Worm (Caenorhabditis elegans) whole organism, mixed stage, embryonic: ENCODE results near the gene moa-1.

Source experiments
- M03D4.4 ChIP-seq: sonication (generic microtip); optimal IDR thresholded peaks from 2 replicates; lab custom pipeline; 2017; ENCODE audit warnings: mild to moderate bottlenecking, missing genetic modification characterization, missing compliant biosample characterization
- bed-3 ChIP-seq: fragments of 200-800 bp; sonication (Bioruptor generic); optimal IDR thresholded peaks from 3 replicates; lab custom pipeline; 2018; ENCODE audit warnings: mild to moderate bottlenecking, missing genetic modification characterization, moderate library complexity, missing compliant biosample characterization
- blmp-1 ChIP-seq: fragments of 150-350 bp; optimal IDR thresholded peaks from 2 replicates; lab custom pipeline; 2014; ENCODE audit warnings: missing biosample characterization, missing genetic modification characterization
- ceh-39 ChIP-seq: fragments of 150-350 bp; optimal IDR thresholded peaks from 2 replicates; lab custom pipeline; 2014; ENCODE audit warnings: missing biosample characterization, missing genetic modification characterization
- ceh-43 ChIP-seq: fragments of 200-800 bp; sonication (Bioruptor generic); optimal IDR thresholded peaks from 2 replicates; lab custom pipeline; 2018; ENCODE audit warnings: mild to moderate bottlenecking, missing genetic modification characterization, moderate library complexity, missing compliant biosample characterization
- ceh-83 ChIP-seq: fragments of 200-800 bp; sonication (Bioruptor generic); optimal IDR thresholded peaks from 2 replicates; lab custom pipeline; 2018; ENCODE audit warnings: mild to moderate bottlenecking, missing genetic modification characterization, missing compliant biosample characterization
- ces-1 ChIP-seq: fragments of 150-350 bp; optimal IDR thresholded peaks from 2 replicates; lab custom pipeline; 2014; ENCODE audit warnings: missing biosample characterization, missing genetic modification reagents, missing genetic modification characterization
- cnd-1 ChIP-seq: fragments of 200-800 bp; sonication (Bioruptor generic); optimal IDR thresholded peaks from 2 replicates; lab custom pipeline; 2018; ENCODE audit warnings: mild to moderate bottlenecking, missing genetic modification characterization, missing compliant biosample characterization
- elt-3 ChIP-seq: fragments of 150-350 bp; optimal IDR thresholded peaks from 2 replicates; lab custom pipeline; 2014; ENCODE audit warnings: missing biosample characterization, missing genetic modification characterization
- flh-1 ChIP-seq: fragments of 200-800 bp; sonication (Bioruptor generic); optimal IDR thresholded peaks from 2 replicates; lab custom pipeline; 2018; ENCODE audit warnings: mild to moderate bottlenecking, missing genetic modification characterization, moderate library complexity, missing compliant biosample characterization
- ham-2 ChIP-seq: fragments of 200-800 bp; sonication (Bioruptor generic); optimal IDR thresholded peaks from 2 replicates; lab custom pipeline; 2018; ENCODE audit warnings: mild to moderate bottlenecking, missing genetic modification characterization, missing compliant biosample characterization
- hlh-1 ChIP-seq: fragments of 150-350 bp; optimal IDR thresholded peaks from 2 replicates; lab custom pipeline; 2014; ENCODE audit warnings: missing biosample characterization, missing genetic modification reagents, missing genetic modification characterization
- lin-13 ChIP-seq: fragments of 150-350 bp; optimal IDR thresholded peaks from 2 replicates; lab custom pipeline; 2014; ENCODE audit warnings: missing biosample characterization, missing genetic modification characterization
- lsy-2 ChIP-seq: fragments of 150-350 bp; optimal IDR thresholded peaks from 2 replicates; lab custom pipeline; 2014; ENCODE audit warnings: missing biosample characterization, missing genetic modification characterization
- mab-5 ChIP-seq: fragments of 150-350 bp; optimal IDR thresholded peaks from 2 replicates; lab custom pipeline; 2014; ENCODE audit warnings: missing biosample characterization, missing genetic modification characterization
- mep-1 ChIP-seq: fragments of 150-350 bp; optimal IDR thresholded peaks from 2 replicates; lab custom pipeline; 2017; ENCODE audit warnings: missing biosample characterization, missing genetic modification reagents, missing genetic modification characterization, inconsistent platforms
- mls-2 ChIP-seq: sonication (generic microtip); optimal IDR thresholded peaks from 2 replicates; lab custom pipeline; 2016; ENCODE audit warnings: mild to moderate bottlenecking, missing genetic modification characterization, moderate library complexity, missing compliant biosample characterization
- nhr-12 ChIP-seq: fragments of 150-350 bp; optimal IDR thresholded peaks from 2 replicates; lab custom pipeline; 2014; ENCODE audit warnings: missing biosample characterization, missing genetic modification characterization
- nhr-2 ChIP-seq: fragments of 150-350 bp; optimal IDR thresholded peaks from 2 replicates; lab custom pipeline; 2014; ENCODE audit warnings: missing biosample characterization, missing genetic modification characterization
- nhr-237 ChIP-seq: fragments of 150-350 bp; optimal IDR thresholded peaks from 2 replicates; lab custom pipeline; 2014; ENCODE audit warnings: missing biosample characterization, missing genetic modification characterization
- nhr-28 ChIP-seq: fragments of 150-350 bp; optimal IDR thresholded peaks from 2 replicates; lab custom pipeline; 2014; ENCODE audit warnings: missing biosample characterization, missing genetic modification characterization
- nhr-76 ChIP-seq: sonication (generic microtip); optimal IDR thresholded peaks from 2 replicates; lab custom pipeline; 2017; ENCODE audit warnings: missing biosample characterization, missing genetic modification characterization
- pha-4 ChIP-seq: fragments of 150-350 bp; optimal IDR thresholded peaks from 2 replicates; lab custom pipeline; 2018; ENCODE audit warnings: missing biosample characterization, missing genetic modification reagents, missing genetic modification characterization
- sem-2 ChIP-seq: fragments of 200-800 bp; sonication (Bioruptor generic); optimal IDR thresholded peaks from 2 replicates; lab custom pipeline; 2018; ENCODE audit warnings: mild to moderate bottlenecking, missing genetic modification characterization, missing compliant biosample characterization
- snpc-4 ChIP-seq: fragments of 150-350 bp; optimal IDR thresholded peaks from 2 replicates; lab custom pipeline; 2014; ENCODE audit warnings: missing biosample characterization, missing genetic modification characterization
- sptf-1 ChIP-seq: sonication (generic microtip); optimal IDR thresholded peaks from 2 replicates; lab custom pipeline; 2017; ENCODE audit warnings: mild to moderate bottlenecking, missing genetic modification characterization, moderate library complexity, missing compliant biosample characterization
- tbx-8 ChIP-seq: fragments of 200-800 bp; sonication (Bioruptor generic); optimal IDR thresholded peaks from 2 replicates; lab custom pipeline; 2018; ENCODE audit warnings: mild to moderate bottlenecking, missing genetic modification characterization, moderate library complexity, missing compliant biosample characterization
- unc-120 ChIP-seq: sonication (generic microtip); optimal IDR thresholded peaks from 2 replicates; lab custom pipeline; 2017; ENCODE audit warnings: missing genetic modification characterization, missing compliant biosample characterization; ENCODE audit not compliant: poor library complexity, severe bottlenecking
- unc-62 ChIP-seq: fragments of 150-350 bp; optimal IDR thresholded peaks from 2 replicates; lab custom pipeline; 2014; ENCODE audit warnings: missing biosample characterization, missing genetic modification reagents, missing genetic modification characterization
- zip-8 ChIP-seq: fragments of 150-350 bp; optimal IDR thresholded peaks from 2 replicates; lab custom pipeline; 2014; ENCODE audit warnings: missing biosample characterization, missing genetic modification characterization
- ztf-11 ChIP-seq: fragments of 150-350 bp; optimal IDR thresholded peaks from 2 replicates; lab custom pipeline; 2014; ENCODE audit warnings: missing biosample characterization, missing genetic modification characterization

The moa-1 gene

ce11 chrIII:1987693-1988092 lies 18.0 kb upstream of the moa-1 start, which contains the start of gene Y39A3B.8:
Y39A3B.8 (plus strand) TSS chrIII:1987993.
- TF ChIP-seq nhr-12 (tag; lab: Kevin White, UChicago) (no peak), tbx-8 (GFP tag; lab: Kevin White, UChicago) (no peak), lin-13 (tag; lab: Kevin White, UChicago) (no peak), bed-3 (no peak), ceh-39 (tag; lab: Kevin White, UChicago) (no peak), unc-120 (no peak), nhr-2 (tag; lab: Kevin White, UChicago) (no peak), nhr-237 (tag; lab: Kevin White, UChicago) (no peak), unc-62 (GFP tag; lab: Kevin White, UChicago) (no peak), ceh-43 (GFP tag; lab: Kevin White, UChicago) (no peak), mab-5 (tag; lab: Kevin White, UChicago) (no peak), lsy-2 (tag; lab: Kevin White, UChicago) (no peak), ceh-83 (no peak), mep-1 (tag; lab: Kevin White, UChicago) (no peak), pha-4 (tag; lab: Kevin White, UChicago) (no peak), ham-2 (GFP tag; lab: Kevin White, UChicago) (no peak), ztf-11 (no peak), flh-1 (GFP tag; lab: Kevin White, UChicago) (no peak), snpc-4 (tag; lab: Kevin White, UChicago) (no peak)

ce11 chrIII:1984860-1985259 lies 15.2 kb upstream of the moa-1 start, which contains the start of gene Y39A3B.7:
Y39A3B.7 (minus strand) TSS chrIII:1984960.
- TF ChIP-seq nhr-28 (tag; lab: Kevin White, UChicago) (no peak), nhr-237 (tag; lab: Kevin White, UChicago) (no peak), mep-1 (tag; lab: Kevin White, UChicago) (no peak), ces-1 (no peak), mab-5 (tag; lab: Kevin White, UChicago) (no peak), nhr-2 (tag; lab: Kevin White, UChicago) (no peak), bed-3 (no peak), ceh-43 (GFP tag; lab: Kevin White, UChicago) (no peak), M03D4.4 (no peak), flh-1 (GFP tag; lab: Kevin White, UChicago) (no peak), unc-120 (no peak), ceh-83 (no peak)
- TF ChIP-seq, all 35 proteins: peak for 0

- no peak for TF ChIP-seq elt-3 (tag; lab: Kevin White, UChicago)
- TF ChIP-seq cnd-1 (tag; lab: Kevin White, UChicago) = no peak
- TF ChIP-seq blmp-1 (tag; lab: Kevin White, UChicago) = no peak
- no peak for TF ChIP-seq pha-4 (tag; lab: Kevin White, UChicago)
- no peak for TF ChIP-seq ztf-11
- no peak for TF ChIP-seq ceh-43 (GFP tag; lab: Kevin White, UChicago)
- no peak for TF ChIP-seq tbx-8 (GFP tag; lab: Kevin White, UChicago)
- TF ChIP-seq mls-2 (tag; lab: Kevin White, UChicago) = no peak
- TF ChIP-seq lsy-2 (tag; lab: Kevin White, UChicago) = no peak
- TF ChIP-seq nhr-28 (tag; lab: Kevin White, UChicago) = no peak
- TF ChIP-seq zip-8 (tag; lab: Kevin White, UChicago) = no peak
- TF ChIP-seq ces-1 = no peak
- no peak for TF ChIP-seq sem-2 (GFP tag; lab: Kevin White, UChicago)
- TF ChIP-seq ham-2 (GFP tag; lab: Kevin White, UChicago) = no peak
- TF ChIP-seq bed-3 = no peak
- TF ChIP-seq nhr-76 (tag; lab: Kevin White, UChicago) = no peak
- TF ChIP-seq hlh-1 (tag; lab: Kevin White, UChicago) = no peak
- no peak for TF ChIP-seq sptf-1
Measured at ce11 chrIII:1982597-1983244, 13.0 kb upstream of the moa-1 start, which contains the start of gene srd-66. srd-66 (minus strand) TSS chrIII:1982647.

- no peak for TF ChIP-seq mab-5 (tag; lab: Kevin White, UChicago)
- no peak for TF ChIP-seq ham-2 (GFP tag; lab: Kevin White, UChicago)
- no peak for TF ChIP-seq nhr-237 (tag; lab: Kevin White, UChicago)
- TF ChIP-seq elt-3 (tag; lab: Kevin White, UChicago) = no peak
- TF ChIP-seq ztf-11 = no peak
- TF ChIP-seq nhr-28 (tag; lab: Kevin White, UChicago) = no peak
- TF ChIP-seq ceh-39 (tag; lab: Kevin White, UChicago) = no peak
- no peak for TF ChIP-seq blmp-1 (tag; lab: Kevin White, UChicago)
- TF ChIP-seq nhr-76 (tag; lab: Kevin White, UChicago) = no peak
- TF ChIP-seq mep-1 (tag; lab: Kevin White, UChicago) = no peak
- TF ChIP-seq tbx-8 (GFP tag; lab: Kevin White, UChicago) = no peak
- TF ChIP-seq ceh-43 (GFP tag; lab: Kevin White, UChicago) = no peak
- no peak for TF ChIP-seq unc-120
- no peak for TF ChIP-seq bed-3
- TF ChIP-seq, all 35 proteins: peak for 0
Measured at ce11 chrIII:1981467-1981866, 11.8 kb upstream of the moa-1 start.
